Fruit fly (Drosophila melanogaster) whole organism, prepupa: ENCODE measurements around the gene Coq4.

Experiments
- Blimp-1 ChIP-seq: fragments of 200-800 bp; sonication (Bioruptor generic); optimal IDR thresholded peaks from 3 replicates; lab custom pipeline; 2017; ENCODE audit warnings: missing biosample characterization, missing genetic modification characterization, mild to moderate bottlenecking, moderate library complexity, missing genetic modification reagents
- CG10631 ChIP-seq: fragments of 200-800 bp; sonication (Bioruptor generic); optimal IDR thresholded peaks from 2 replicates; lab custom pipeline; 2016; ENCODE audit warnings: missing biosample characterization, missing genetic modification characterization
- CG11294 ChIP-seq: fragments of 200-800 bp; sonication (Bioruptor generic); IDR thresholded peaks from 2 replicates; pipeline ENCODE4 v1.3.6; 2022; ENCODE audit warnings: missing biosample characterization, missing genetic modification characterization
- CG11762 ChIP-seq: fragments of 200-800 bp; sonication (Bioruptor generic); optimal IDR thresholded peaks from 3 replicates; lab custom pipeline; 2016; ENCODE audit warnings: missing biosample characterization, missing genetic modification characterization; ENCODE audit not compliant: insufficient read depth
- CG11902 ChIP-seq: fragments of 200-800 bp; sonication (Bioruptor generic); optimal IDR thresholded peaks from 3 replicates; lab custom pipeline; 2016; ENCODE audit warnings: missing biosample characterization, missing genetic modification characterization
- CG15336 ChIP-seq: fragments of 200-800 bp; sonication (Bioruptor generic); IDR thresholded peaks from 2 replicates; pipeline ENCODE4 v1.3.6; 2022; ENCODE audit warnings: missing biosample characterization, missing genetic modification characterization
- CG1621 ChIP-seq: fragments of 200-800 bp; sonication (Bioruptor generic); optimal IDR thresholded peaks from 3 replicates; lab custom pipeline; 2018; ENCODE audit warnings: missing biosample characterization, mild to moderate bottlenecking, missing genetic modification characterization
- CG31627 ChIP-seq: fragments of 200-800 bp; sonication (Bioruptor generic); optimal IDR thresholded peaks from 3 replicates; lab custom pipeline; 2016; ENCODE audit warnings: missing biosample characterization, missing genetic modification characterization
- CG32006 ChIP-seq: fragments of 200-800 bp; sonication (Bioruptor generic); optimal IDR thresholded peaks from 3 replicates; lab custom pipeline; 2017; ENCODE audit warnings: missing biosample characterization, mild to moderate bottlenecking, missing genetic modification characterization
- CG4318 ChIP-seq: fragments of 200-800 bp; sonication (Bioruptor generic); optimal IDR thresholded peaks from 3 replicates; lab custom pipeline; 2017; ENCODE audit warnings: missing biosample characterization, mild to moderate bottlenecking, missing genetic modification characterization
- CG6163 ChIP-seq: fragments of 200-800 bp; sonication (Bioruptor generic); IDR thresholded peaks from 3 replicates; pipeline ENCODE4 v1.3.6; 2022; ENCODE audit warnings: missing biosample characterization, missing genetic modification characterization
- CG6276 ChIP-seq: fragments of 200-800 bp; sonication (Bioruptor generic); optimal IDR thresholded peaks from 2 replicates; lab custom pipeline; 2017; ENCODE audit warnings: missing biosample characterization, mild to moderate bottlenecking, missing genetic modification characterization
- CG6808 ChIP-seq: fragments of 200-800 bp; sonication (Bioruptor generic); optimal IDR thresholded peaks from 3 replicates; lab custom pipeline; 2017; ENCODE audit warnings: missing biosample characterization, missing genetic modification characterization, mild to moderate bottlenecking, moderate library complexity, missing genetic modification reagents
- CG6854 ChIP-seq: fragments of 200-800 bp; sonication (Bioruptor generic); optimal IDR thresholded peaks from 2 replicates; lab custom pipeline; 2017; ENCODE audit warnings: missing biosample characterization, mild to moderate bottlenecking, missing genetic modification characterization
- CG7368 ChIP-seq: fragments of 200-800 bp; sonication (Bioruptor generic); optimal IDR thresholded peaks from 3 replicates; lab custom pipeline; 2016; ENCODE audit warnings: missing biosample characterization, missing genetic modification characterization
- CG8319 ChIP-seq: fragments of 200-800 bp; sonication (Bioruptor generic); optimal IDR thresholded peaks from 3 replicates; lab custom pipeline; 2016; ENCODE audit warnings: missing biosample characterization, missing genetic modification characterization
- CG8632 ChIP-seq: fragments of 200-800 bp; sonication (Bioruptor generic); optimal IDR thresholded peaks from 3 replicates; lab custom pipeline; 2016; ENCODE audit warnings: missing biosample characterization, missing genetic modification characterization
- CG9139 ChIP-seq: fragments of 200-800 bp; sonication (Bioruptor generic); optimal IDR thresholded peaks from 3 replicates; lab custom pipeline; 2017; ENCODE audit warnings: missing biosample characterization, mild to moderate bottlenecking, missing genetic modification characterization
- Eip75B ChIP-seq: fragments of 200-800 bp; sonication (Bioruptor generic); optimal IDR thresholded peaks from 3 replicates; lab custom pipeline; 2016; ENCODE audit warnings: missing biosample characterization, missing genetic modification characterization
- Eip78C ChIP-seq: fragments of 200-800 bp; sonication (Bioruptor generic); peaks from one replicate; lab custom pipeline; 2016; ENCODE audit warnings: missing biosample characterization, missing genetic modification characterization
- Eip93F ChIP-seq: fragments of 200-800 bp; sonication (Bioruptor generic); optimal IDR thresholded peaks from 2 replicates; lab custom pipeline; 2016; ENCODE audit warnings: missing biosample characterization, mild to moderate bottlenecking, missing genetic modification characterization
- Ets21C ChIP-seq: fragments of 200-800 bp; sonication (Bioruptor generic); optimal IDR thresholded peaks from 3 replicates; lab custom pipeline; 2016; ENCODE audit warnings: missing biosample characterization, missing genetic modification characterization
- Ets96B ChIP-seq: fragments of 200-800 bp; optimal IDR thresholded peaks from 2 replicates; lab custom pipeline; 2019; ENCODE audit warnings: missing biosample characterization, mild to moderate bottlenecking, missing genetic modification characterization, moderate library complexity
- Gug ChIP-seq: fragments of 200-800 bp; sonication (Bioruptor generic); IDR thresholded peaks from 2 replicates; pipeline ENCODE4 v1.3.6; 2022; ENCODE audit warnings: missing biosample characterization, missing genetic modification characterization
- Hr38 ChIP-seq: sonication (Bioruptor generic); optimal IDR thresholded peaks from 2 replicates; lab custom pipeline; 2016; ENCODE audit warnings: missing biosample characterization, missing genetic modification characterization
- Hr39 ChIP-seq: fragments of 200-800 bp; sonication (Bioruptor generic); optimal IDR thresholded peaks from 2 replicates; lab custom pipeline; 2016; ENCODE audit warnings: missing biosample characterization, missing genetic modification characterization
- Hr4 ChIP-seq: fragments of 200-800 bp; sonication (Bioruptor generic); optimal IDR thresholded peaks from 3 replicates; lab custom pipeline; 2016; ENCODE audit warnings: missing biosample characterization, missing genetic modification characterization
- OdsH ChIP-seq: fragments of 200-800 bp; sonication (Bioruptor generic); optimal IDR thresholded peaks from 3 replicates; lab custom pipeline; 2016; ENCODE audit warnings: missing biosample characterization, missing genetic modification characterization
- Smox ChIP-seq: fragments of 200-800 bp; sonication (Bioruptor generic); optimal IDR thresholded peaks from 3 replicates; lab custom pipeline; 2016; ENCODE audit warnings: missing biosample characterization, missing genetic modification characterization
- Sox102F ChIP-seq: fragments of 200-800 bp; sonication (Bioruptor generic); optimal IDR thresholded peaks from 2 replicates; lab custom pipeline; 2016; ENCODE audit warnings: missing biosample characterization, mild to moderate bottlenecking, missing genetic modification characterization
- Sox14 ChIP-seq: fragments of 200-800 bp; sonication (Bioruptor generic); optimal IDR thresholded peaks from 3 replicates; lab custom pipeline; 2016; ENCODE audit warnings: missing biosample characterization, missing genetic modification characterization
- Sox15 ChIP-seq: fragments of 200-800 bp; sonication (Bioruptor generic); optimal IDR thresholded peaks from 3 replicates; lab custom pipeline; 2016; ENCODE audit warnings: missing biosample characterization, missing genetic modification characterization
- achi ChIP-seq: fragments of 200-800 bp; sonication (Bioruptor generic); optimal IDR thresholded peaks from 3 replicates; lab custom pipeline; 2016; ENCODE audit warnings: missing biosample characterization, missing genetic modification characterization
- acj6 ChIP-seq: fragments of 200-800 bp; sonication (Bioruptor generic); optimal IDR thresholded peaks from 3 replicates; lab custom pipeline; 2016; ENCODE audit warnings: missing biosample characterization, missing genetic modification characterization
- cyc ChIP-seq: fragments of 200-800 bp; sonication (Bioruptor generic); optimal IDR thresholded peaks from 3 replicates; lab custom pipeline; 2016; ENCODE audit warnings: missing biosample characterization, missing genetic modification characterization
- dsx ChIP-seq: fragments of 200-800 bp; optimal IDR thresholded peaks from 3 replicates; lab custom pipeline; 2019; ENCODE audit warnings: missing biosample characterization, mild to moderate bottlenecking, missing genetic modification characterization, moderate library complexity; ENCODE audit not compliant: poor library complexity, severe bottlenecking
- eg ChIP-seq: fragments of 200-800 bp; sonication (Bioruptor generic); IDR thresholded peaks from 3 replicates; pipeline ENCODE4 v1.3.6; 2022; ENCODE audit warnings: missing biosample characterization, missing genetic modification characterization
- esn ChIP-seq: fragments of 200-800 bp; sonication (Bioruptor generic); optimal IDR thresholded peaks from 2 replicates; lab custom pipeline; 2016; ENCODE audit warnings: missing biosample characterization, mild to moderate bottlenecking, missing genetic modification characterization, moderate library complexity
- fd59A ChIP-seq: fragments of 200-800 bp; sonication (Bioruptor generic); optimal IDR thresholded peaks from 2 replicates; lab custom pipeline; 2017; ENCODE audit warnings: missing biosample characterization, mild to moderate bottlenecking, missing genetic modification characterization, missing genetic modification reagents
- fd85E ChIP-seq: fragments of 200-800 bp; sonication (Bioruptor generic); optimal IDR thresholded peaks from 3 replicates; lab custom pipeline; 2016; ENCODE audit warnings: missing biosample characterization, missing genetic modification characterization
- lz ChIP-seq: fragments of 200-800 bp; sonication (Bioruptor generic); optimal IDR thresholded peaks from 3 replicates; lab custom pipeline; 2016; ENCODE audit warnings: missing biosample characterization, missing genetic modification characterization
- net ChIP-seq: fragments of 200-800 bp; sonication (Bioruptor generic); optimal IDR thresholded peaks from 3 replicates; lab custom pipeline; 2016; ENCODE audit warnings: missing biosample characterization, missing genetic modification characterization
- pdm3 ChIP-seq: fragments of 200-800 bp; sonication (Bioruptor generic); optimal IDR thresholded peaks from 3 replicates; lab custom pipeline; 2016; ENCODE audit warnings: missing biosample characterization, missing genetic modification characterization
- salr ChIP-seq, 2 experiments: fragments of 200-800 bp; sonication (Bioruptor generic); optimal IDR thresholded peaks; 3 replicates each; lab custom pipeline; 2016 to 2018; ENCODE audit warnings: missing biosample characterization in 2 of 2, missing genetic modification characterization in 2 of 2, mild to moderate bottlenecking in 1 of 2
- spab ChIP-seq: fragments of 200-800 bp; sonication (Bioruptor generic); optimal IDR thresholded peaks from 2 replicates; lab custom pipeline; 2017; ENCODE audit warnings: missing biosample characterization, mild to moderate bottlenecking, missing genetic modification characterization, missing genetic modification reagents
- ss ChIP-seq, 2 experiments: fragments of 200-800 bp; sonication (Bioruptor generic); optimal IDR thresholded peaks; 2 replicates in 1 of 2; 3 replicates in 1 of 2; lab custom pipeline; 2017 to 2018; ENCODE audit warnings: mild to moderate bottlenecking in 2 of 2, missing biosample characterization in 2 of 2, missing genetic modification characterization in 2 of 2, moderate library complexity in 1 of 2
- svp ChIP-seq: fragments of 200-800 bp; sonication (Bioruptor generic); peaks from one replicate; lab custom pipeline; 2016; ENCODE audit warnings: missing biosample characterization, missing genetic modification characterization
- topi ChIP-seq: fragments of 200-800 bp; sonication (Bioruptor generic); optimal IDR thresholded peaks from 3 replicates; lab custom pipeline; 2016; ENCODE audit warnings: missing biosample characterization, missing genetic modification characterization

The Coq4 gene

dm6 chr3L:17428779-17429178 lies 4.6 kb downstream of the Coq4 start, which contains the start of gene Gorab (continued):
- TF ChIP-seq Sox102F (GFP tag; lab: Kevin White, UChicago) (peak; percentile 76), CG6276 (GFP tag; lab: Kevin White, UChicago) (peak; percentile 49), CG1621 (tag; lab: Kevin White, UChicago) (peak; percentile 51), Hr4 (peak; percentile 90), CG4318 (peak; percentile 81), CG8319 (GFP tag; lab: Kevin White, UChicago) (peak; percentile 74), svp (GFP tag; lab: Kevin White, UChicago) (peak; percentile 95), CG11294 (GFP tag; lab: Robert Waterston, UW) (peak; percentile 90), CG6808 (GFP tag; lab: Kevin White, UChicago) (peak; percentile 31), Smox (GFP tag; lab: Kevin White, UChicago) (peak; percentile 85), net (peak; percentile 70), CG15336 (GFP tag; lab: Robert Waterston, UW) (peak; percentile 86), topi (GFP tag; lab: Kevin White, UChicago) (peak; percentile 90), Eip93F (GFP tag; lab: Kevin White, UChicago) (peak; percentile 84), Sox15 (GFP tag; lab: Kevin White, UChicago) (peak; percentile 92), achi (GFP tag; lab: Kevin White, UChicago) (peak; percentile 86), lz (peak; percentile 82), Ets96B (peak; percentile 89), Eip75B (GFP tag; lab: Kevin White, UChicago) (peak; percentile 70), CG31627 (peak; percentile 92), CG6854 (GFP tag; lab: Kevin White, UChicago) (no peak), Gug (GFP tag; lab: Robert Waterston, UW) (peak; percentile 94), CG7368 (peak; percentile 72), CG32006 (GFP tag; lab: Kevin White, UChicago) (peak; percentile 87), CG6163 (GFP tag; lab: Robert Waterston, UW) (peak; percentile 95), OdsH (GFP tag; lab: Kevin White, UChicago) (peak; percentile 91), eg (GFP tag; lab: Robert Waterston, UW) (peak; percentile 97), Eip78C (GFP tag; lab: Kevin White, UChicago) (peak; percentile 90), ss (GFP tag; optimal IDR thresholded peaks at IDR 0.05; lab: Kevin White, UChicago) (peak in 1 of 2 experiments; percentile 41), cyc (GFP tag; lab: Kevin White, UChicago) (peak; percentile 90), salr (GFP tag; optimal IDR thresholded peaks at IDR 0.05; lab: Kevin White, UChicago) (peak; percentile 52 to 70), Blimp-1 (GFP tag; lab: Kevin White, UChicago) (peak; percentile 47), Hr39 (GFP tag; lab: Kevin White, UChicago) (peak; percentile 92), CG11902 (GFP tag; lab: Kevin White, UChicago) (peak; percentile 92), esn (peak; percentile 83), CG9139 (GFP tag; lab: Kevin White, UChicago) (no peak), CG10631 (GFP tag; lab: Kevin White, UChicago) (peak; percentile 79), spab (GFP tag; lab: Kevin White, UChicago) (peak; percentile 52)

- TF ChIP-seq Sox14 (GFP tag; lab: Kevin White, UChicago) (peak; percentile 23), fd85E (no peak), Sox102F (GFP tag; lab: Kevin White, UChicago) (peak; percentile 25), net (no peak), CG6854 (GFP tag; lab: Kevin White, UChicago) (no peak), CG31627 (peak; percentile 17), acj6 (no peak), Ets96B (no peak), CG11902 (GFP tag; lab: Kevin White, UChicago) (no peak), CG6808 (GFP tag; lab: Kevin White, UChicago) (no peak), Gug (GFP tag; lab: Robert Waterston, UW) (no peak), CG8632 (GFP tag; lab: Kevin White, UChicago) (no peak), CG15336 (GFP tag; lab: Robert Waterston, UW) (no peak), svp (GFP tag; lab: Kevin White, UChicago) (peak; percentile 34), Smox (GFP tag; lab: Kevin White, UChicago) (peak; percentile 40), dsx (GFP tag; lab: Kevin White, UChicago) (no peak), cyc (GFP tag; lab: Kevin White, UChicago) (no peak), Eip75B (GFP tag; lab: Kevin White, UChicago) (peak; percentile 44), pdm3 (GFP tag; lab: Kevin White, UChicago) (peak; percentile 44), Ets21C (GFP tag; lab: Kevin White, UChicago) (peak; percentile 27), CG11762 (no peak), esn (peak; percentile 34), CG11294 (GFP tag; lab: Robert Waterston, UW) (no peak), Hr38 (no peak), CG4318 (no peak), topi (GFP tag; lab: Kevin White, UChicago) (peak; percentile 18), CG9139 (GFP tag; lab: Kevin White, UChicago) (no peak), fd59A (GFP tag; lab: Kevin White, UChicago) (no peak), salr (GFP tag; optimal IDR thresholded peaks at IDR 0.05; lab: Kevin White, UChicago) (no peak)
Measured at dm6 chr3L:17427013-17427412, 6.4 kb downstream of the Coq4 start, which contains the start of gene Polr3G. Gene Polr3G (minus strand): TSS chr3L:17427130.
